Worm (Caenorhabditis elegans) whole organism, L4 larva: ENCODE data around the gene T16G12.12.
"Not testable (repeated sequence)": the region's sequence is repeated elsewhere in the genome, so short reads cannot be mapped to it uniquely, and the experiment has no call there.

Experiments used
- F44E2.7 ChIP-seq: fragments of 200-800 bp; sonication (Bioruptor generic); IDR thresholded peaks from 2 replicates; pipeline ENCODE4 v2.1.2; 2022; ENCODE audit warnings: missing genetic modification characterization, missing compliant biosample characterization
- F49E8.2 ChIP-seq: sonication (generic microtip); optimal IDR thresholded peaks from 2 replicates; lab custom pipeline; 2016; ENCODE audit warnings: missing compliant biosample characterization, mild to moderate bottlenecking, missing genetic modification characterization, borderline replicate concordance
- R02D3.7 ChIP-seq: fragments of 150-350 bp; sonication (generic microtip); optimal IDR thresholded peaks from 3 replicates; lab custom pipeline; 2014; ENCODE audit warnings: missing biosample characterization, missing genetic modification characterization
- T20F7.1 ChIP-seq: fragments of 200-800 bp; sonication (Bioruptor generic); optimal IDR thresholded peaks from 2 replicates; lab custom pipeline; 2018; ENCODE audit warnings: mild to moderate bottlenecking, missing genetic modification characterization, missing compliant biosample characterization
- Y75B8A.6 ChIP-seq: fragments of 200-800 bp; sonication (Bioruptor generic); IDR thresholded peaks from 2 replicates; pipeline ENCODE4 v1.3.6; 2022; ENCODE audit warnings: missing genetic modification reagents, missing genetic modification characterization, missing compliant biosample characterization
- ZK337.2 ChIP-seq: fragments of 200-800 bp; sonication (Bioruptor generic); IDR thresholded peaks from 2 replicates; pipeline ENCODE4 v1.3.6; 2022; ENCODE audit warnings: missing genetic modification reagents, missing genetic modification characterization, missing compliant biosample characterization
- aha-1 ChIP-seq: fragments of 150-350 bp; peaks from one replicate; lab custom pipeline; 2014; ENCODE audit warnings: missing biosample characterization, missing genetic modification characterization
- aly-2 ChIP-seq: sonication (generic microtip); optimal IDR thresholded peaks from 2 replicates; lab custom pipeline; 2018; ENCODE audit warnings: missing biosample characterization, missing genetic modification characterization
- ama-1 ChIP-seq: fragments of 150-350 bp; optimal IDR thresholded peaks from 2 replicates; lab custom pipeline; 2014; ENCODE audit warnings: inconsistent platforms, mixed read lengths
- ceh-28 ChIP-seq: fragments of 150-350 bp; optimal IDR thresholded peaks from 2 replicates; lab custom pipeline; 2014; ENCODE audit warnings: missing biosample characterization, missing genetic modification reagents, missing genetic modification characterization
- cey-2 ChIP-seq: sonication (generic microtip); optimal IDR thresholded peaks from 3 replicates; lab custom pipeline; 2017; ENCODE audit warnings: missing genetic modification characterization, mild to moderate bottlenecking, missing compliant biosample characterization, antibody characterized with exemption, borderline replicate concordance; ENCODE audit not compliant: insufficient read depth
- daf-12 ChIP-seq: fragments of 150-350 bp; optimal IDR thresholded peaks from 2 replicates; lab custom pipeline; 2014; ENCODE audit warnings: missing biosample characterization, missing genetic modification reagents, missing genetic modification characterization
- daf-8 ChIP-seq: fragments of 200-800 bp; sonication (Bioruptor generic); IDR thresholded peaks from 2 replicates; pipeline ENCODE4 v1.3.6; 2022; ENCODE audit warnings: missing genetic modification characterization, missing compliant biosample characterization
- dmd-8 ChIP-seq: fragments of 200-800 bp; sonication (Bioruptor generic); IDR thresholded peaks from 2 replicates; pipeline ENCODE4 v1.3.6; 2022; ENCODE audit warnings: missing genetic modification characterization, missing compliant biosample characterization
- dpl-1 ChIP-seq: fragments of 150-350 bp; optimal IDR thresholded peaks from 2 replicates; lab custom pipeline; 2014; ENCODE audit warnings: missing biosample characterization, missing genetic modification reagents, missing genetic modification characterization
- dve-1 ChIP-seq: sonication (generic microtip); optimal IDR thresholded peaks from 2 replicates; lab custom pipeline; 2017; ENCODE audit warnings: antibody characterized with exemption, mild to moderate bottlenecking, missing genetic modification characterization, missing compliant biosample characterization; ENCODE audit not compliant: insufficient read depth
- hif-1 ChIP-seq, 2 experiments: sonication (generic microtip); optimal IDR thresholded peaks; 2 replicates each; lab custom pipeline; 2016 to 2017; ENCODE audit warnings: missing compliant biosample characterization in 2 of 2, missing genetic modification characterization in 2 of 2, missing genetic modification reagents in 2 of 2, missing genotype in 2 of 2, mild to moderate bottlenecking in 1 of 2
- hlh-30 ChIP-seq: sonication (generic microtip); optimal IDR thresholded peaks from 2 replicates; lab custom pipeline; 2017; ENCODE audit warnings: antibody characterized with exemption, mild to moderate bottlenecking, missing genetic modification characterization, missing compliant biosample characterization; ENCODE audit not compliant: insufficient read depth
- lim-7 ChIP-seq: fragments of 200-800 bp; sonication (Bioruptor generic); IDR thresholded peaks from 2 replicates; pipeline ENCODE4 v1.3.6; 2022; ENCODE audit warnings: missing genetic modification characterization, missing compliant biosample characterization
- lin-39 ChIP-seq: fragments of 150-350 bp; optimal IDR thresholded peaks from 2 replicates; lab custom pipeline; 2014; ENCODE audit warnings: missing biosample characterization, missing genetic modification reagents, missing genetic modification characterization
- mep-1 ChIP-seq: fragments of 150-350 bp; sonication (generic microtip); optimal IDR thresholded peaks from 3 replicates; lab custom pipeline; 2014; ENCODE audit warnings: missing biosample characterization, missing genetic modification characterization
- mxl-2 ChIP-seq: fragments of 200-800 bp; sonication (Bioruptor generic); conservative IDR thresholded peaks from 2 replicates; pipeline ENCODE4 v1.3.6; 2022; ENCODE audit warnings: missing genetic modification reagents, missing genetic modification characterization, missing compliant biosample characterization
- nhr-102 ChIP-seq: sonication (generic microtip); optimal IDR thresholded peaks from 2 replicates; lab custom pipeline; 2016; ENCODE audit warnings: mild to moderate bottlenecking, missing genetic modification characterization, moderate library complexity, missing compliant biosample characterization
- nhr-25 ChIP-seq: sonication (generic microtip); optimal IDR thresholded peaks from 2 replicates; lab custom pipeline; 2017; ENCODE audit warnings: missing genetic modification characterization, mild to moderate bottlenecking, missing compliant biosample characterization, antibody characterized with exemption, moderate library complexity, borderline replicate concordance; ENCODE audit not compliant: insufficient read depth
- nhr-42 ChIP-seq: fragments of 200-800 bp; sonication (Bioruptor generic); IDR thresholded peaks from 2 replicates; pipeline ENCODE4 v1.3.6; 2022; ENCODE audit warnings: missing genetic modification characterization, missing compliant biosample characterization
- php-3 ChIP-seq: fragments of 200-800 bp; sonication (Bioruptor generic); IDR thresholded peaks from 2 replicates; pipeline ENCODE4 v1.3.6; 2022; ENCODE audit warnings: missing genetic modification reagents, missing genetic modification characterization, missing compliant biosample characterization
- pqm-1 ChIP-seq: sonication (generic microtip); optimal IDR thresholded peaks from 2 replicates; lab custom pipeline; 2017; ENCODE audit warnings: missing biosample characterization, missing genetic modification characterization
- set-16 ChIP-seq: fragments of 200-800 bp; sonication (Bioruptor generic); IDR thresholded peaks from 2 replicates; pipeline ENCODE4 v1.3.6; 2022; ENCODE audit warnings: missing genetic modification reagents, missing genetic modification characterization, missing compliant biosample characterization
- skn-1 ChIP-seq: fragments of 150-350 bp; optimal IDR thresholded peaks from 2 replicates; lab custom pipeline; 2014; ENCODE audit warnings: missing biosample characterization, missing genetic modification characterization
- tra-1 ChIP-seq: fragments of 200-800 bp; sonication (Bioruptor generic); IDR thresholded peaks from 2 replicates; pipeline ENCODE4 v1.3.6; 2022; ENCODE audit warnings: missing genetic modification reagents, missing genetic modification characterization, missing compliant biosample characterization
- unc-130 ChIP-seq: sonication (generic microtip); optimal IDR thresholded peaks from 2 replicates; lab custom pipeline; 2016; ENCODE audit warnings: missing genetic modification reagents, missing genetic modification characterization, missing compliant biosample characterization
- unc-39 ChIP-seq: sonication (generic microtip); optimal IDR thresholded peaks from 2 replicates; lab custom pipeline; 2017; ENCODE audit warnings: missing biosample characterization, missing genetic modification characterization
- unc-62 ChIP-seq, 3 experiments: fragments of 150-350 bp in 1 of 3; sonication (generic microtip); optimal IDR thresholded peaks in 2 of 3; peaks in 1 of 3; 1 replicate in 1 of 3; 2 replicates in 2 of 3; lab custom pipeline; 2014 to 2017; ENCODE audit warnings: missing biosample characterization in 3 of 3, missing genetic modification characterization in 3 of 3, missing genetic modification reagents in 3 of 3, missing genotype in 1 of 3

Gene T16G12.12

DNA sequence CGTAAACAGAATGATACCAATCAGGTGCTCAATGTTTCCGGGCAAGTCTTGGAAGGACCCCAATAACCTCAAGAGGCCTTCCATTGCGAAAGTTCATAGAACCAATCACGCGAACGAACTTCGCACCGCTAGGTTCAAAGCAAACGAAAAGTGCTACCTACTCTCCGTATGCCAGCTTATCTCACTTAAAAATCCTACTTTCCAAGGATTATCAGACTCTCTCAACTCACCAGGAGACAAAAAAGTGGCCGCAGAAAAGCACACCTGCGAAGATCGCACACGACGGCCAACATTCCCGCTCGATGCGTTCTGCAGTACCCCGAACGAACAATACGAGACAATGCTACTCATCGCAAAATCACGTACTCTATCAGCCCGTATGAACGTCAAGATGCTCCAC lies at the start of gene T16G12.12:
TSS of gene T16G12.12 (plus strand) at position 301 of the 400 bp plus-strand sequence.
- TF ChIP-seq mxl-2; lim-7; aha-1 (tag; lab: Kevin White, UChicago): not testable (repeated sequence)

DNA sequence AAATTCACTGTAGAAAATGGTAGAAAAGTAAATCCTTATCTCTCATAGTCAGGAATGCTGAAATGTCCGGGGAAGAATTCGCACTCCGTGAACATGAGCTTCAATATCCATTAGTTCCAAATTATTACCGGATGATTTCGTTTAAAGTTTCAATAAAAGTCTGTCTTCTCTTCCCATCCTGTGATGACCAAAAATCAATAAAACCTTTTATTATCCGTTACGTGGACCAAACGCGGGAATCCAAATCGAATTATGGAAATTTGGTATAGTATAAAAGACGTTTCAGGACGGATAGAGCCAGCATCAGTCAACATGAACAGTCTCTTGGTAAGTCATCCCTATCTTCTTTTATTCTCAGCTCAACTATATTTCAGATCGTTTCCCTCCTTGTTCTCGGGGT lies 49.2 kb upstream of the T16G12.12 start, which contains the start of gene C05B5.11:
TSS of gene C05B5.11 (plus strand) at position 301 of the 400 bp plus-strand sequence.
- TF ChIP-seq pqm-1 (tag; lab: Kevin White, UChicago) (no peak), unc-39 (no peak), daf-12 (tag; lab: Kevin White, UChicago) (no peak), dve-1 (no peak), ZK337.2 (GFP tag; lab: Robert Waterston, UW) (no peak), nhr-102 (tag; lab: Kevin White, UChicago) (no peak), aly-2 (tag; lab: Kevin White, UChicago) (no peak), nhr-42 (GFP tag; lab: Robert Waterston, UW) (no peak), unc-130 (no peak), nhr-25 (tag; lab: Kevin White, UChicago) (no peak)

DNA sequence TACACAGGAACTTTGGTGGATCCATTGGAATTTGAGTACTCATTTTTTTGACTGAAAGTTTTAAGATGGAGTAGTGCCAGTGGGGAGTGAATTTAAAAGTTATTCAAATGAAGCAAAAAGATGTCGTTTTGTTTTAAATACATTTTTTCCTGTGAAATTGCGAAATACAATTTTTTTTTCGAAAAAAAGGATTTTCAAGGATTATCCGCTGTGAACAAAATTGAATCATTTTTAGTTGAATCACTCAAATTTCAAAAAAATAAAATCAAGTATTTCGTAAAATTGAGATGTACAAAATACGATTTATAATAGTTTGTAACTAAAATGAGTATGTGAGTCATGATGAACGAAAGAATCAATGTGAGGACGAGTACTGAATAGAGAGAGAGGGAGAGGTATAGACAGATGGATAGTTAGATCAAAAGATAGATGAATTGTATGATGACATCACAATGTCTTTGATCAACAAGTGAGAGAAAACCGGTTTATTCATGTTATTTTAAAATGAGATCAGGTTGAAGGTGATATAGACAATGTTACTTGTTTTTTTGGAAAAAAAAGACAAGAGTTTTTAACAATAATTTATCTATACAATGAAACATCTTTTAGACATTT lies 46.6 kb upstream of the T16G12.12 start, which contains the start of gene C05B5.8:
TSS of gene C05B5.8 (minus strand) at position 51 of the 615 bp plus-strand sequence.
- no peak for TF ChIP-seq tra-1 (GFP tag; lab: Robert Waterston, UW)
- no peak for TF ChIP-seq dve-1
- TF ChIP-seq aha-1 (tag; lab: Kevin White, UChicago) = peak; percentile 60
- peak in 1 of 2 experiments; percentile 79 for TF ChIP-seq unc-62 (GFP tag; optimal IDR thresholded peaks at IDR 0.05 in 1 of 2; lab: Kevin White, UChicago)
- no peak for TF ChIP-seq unc-62 (tag; optimal IDR thresholded peaks at IDR 0.05; lab: Kevin White, UChicago)
- peak; percentile 50 for TF ChIP-seq cey-2 (tag; lab: Kevin White, UChicago)
- no peak for TF ChIP-seq dpl-1 (GFP tag; lab: Kevin White, UChicago)
- TF ChIP-seq hlh-30 (tag; lab: Kevin White, UChicago) = peak; percentile 14
- no peak for TF ChIP-seq daf-8 (GFP tag; lab: Robert Waterston, UW)

DNA sequence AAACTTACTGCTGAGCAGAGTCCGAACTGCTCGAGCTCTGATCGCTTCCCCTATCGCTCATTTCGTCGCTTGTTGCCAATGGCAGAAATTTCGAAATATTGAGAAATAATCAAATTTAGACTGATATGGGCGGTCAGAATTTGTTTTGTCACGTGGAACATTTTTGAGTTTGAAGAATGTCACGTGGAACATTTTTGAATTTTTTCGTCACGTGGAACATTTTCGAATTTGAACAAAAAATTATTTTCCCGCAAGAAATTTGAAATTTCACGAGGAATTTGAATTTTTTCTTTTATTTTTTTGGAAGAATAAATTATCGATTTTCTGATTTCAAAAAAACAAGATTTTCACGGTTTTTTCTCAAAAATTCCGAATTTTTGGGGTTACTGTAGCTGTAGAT lies 43.3 kb upstream of the T16G12.12 start, which contains the start of gene fbxa-155:
TSS of gene fbxa-155 (minus strand) at position 101 of the 400 bp plus-strand sequence.
- TF ChIP-seq ama-1 (lab: Kevin White, UChicago) (no peak), php-3 (no peak), F44E2.7 (no peak), T20F7.1 (GFP tag; lab: Kevin White, UChicago) (no peak), mep-1 (tag; lab: Kevin White, UChicago) (no peak), dmd-8 (GFP tag; lab: Robert Waterston, UW) (no peak), skn-1 (tag; lab: Kevin White, UChicago) (no peak), lin-39 (tag; lab: Kevin White, UChicago) (no peak), Y75B8A.6 (no peak), F49E8.2 (no peak), unc-62 (GFP tag; optimal IDR thresholded peaks at IDR 0.05 in 1 of 2; lab: Kevin White, UChicago) (no peak), unc-62 (tag; optimal IDR thresholded peaks at IDR 0.05; lab: Kevin White, UChicago) (no peak), hif-1 (tag; optimal IDR thresholded peaks at IDR 0.05; lab: Kevin White, UChicago) (no peak), set-16 (GFP tag; lab: Robert Waterston, UW) (no peak), R02D3.7 (no peak)

DNA sequence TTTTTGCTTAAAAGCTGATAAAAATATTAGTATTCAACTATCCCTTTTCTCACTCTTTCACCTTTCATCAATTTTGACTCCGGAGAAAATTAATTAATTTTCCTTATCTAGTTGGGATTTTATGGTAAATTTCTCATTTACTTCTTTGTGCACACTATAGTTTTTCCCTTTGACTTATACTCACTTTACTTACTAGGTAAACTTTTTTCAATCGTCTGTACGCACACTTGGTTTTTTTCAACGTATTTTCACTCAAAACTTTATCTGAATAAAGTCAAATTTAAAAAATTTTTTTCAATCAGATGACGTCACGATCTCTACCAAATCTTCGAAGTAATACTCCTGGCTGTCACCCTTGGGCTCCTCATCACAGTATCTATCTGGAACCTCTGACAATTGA lies 41.3 kb upstream of the T16G12.12 start, which contains the start of gene C05B5.16:
TSS of gene C05B5.16 (plus strand) at position 301 of the 400 bp plus-strand sequence.
- TF ChIP-seq ceh-28 (tag; lab: Kevin White, UChicago) = no peak
